Worm (Caenorhabditis elegans): ENCODE data around the gene gtl-1.

DNA sequence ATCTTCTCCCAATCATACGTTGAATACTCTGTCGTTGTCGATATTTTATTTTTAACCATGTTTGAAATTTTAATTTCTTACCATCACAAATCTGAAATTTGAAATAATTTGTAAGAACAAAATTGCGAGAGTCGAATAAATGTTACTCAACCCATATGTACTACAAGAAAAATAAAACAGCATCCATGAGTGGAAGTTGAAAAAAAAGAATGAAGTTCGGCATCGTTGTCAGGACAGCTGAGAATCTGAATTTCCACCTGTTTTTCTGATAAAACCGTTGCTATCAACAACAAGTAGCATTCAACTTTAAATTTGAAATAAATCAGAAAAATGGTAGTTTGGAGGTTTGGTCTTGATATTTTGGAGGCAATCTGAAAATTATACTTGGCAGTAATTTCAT is 35.5 kb downstream of the gtl-1 start, which contains the start of gene C29F4.3:
- TF ChIP-seq ztf-29 (GFP tag; IDR thresholded peaks at IDR 0.05) (no peak), med-1 (GFP tag; optimal IDR thresholded peaks at IDR 0.05; ENCODE audit: insufficient read depth) (no peak), ztf-23 (GFP tag; IDR thresholded peaks at IDR 0.05) (no peak), tab-1 (GFP tag; IDR thresholded peaks at IDR 0.05) (no peak), klf-2 (GFP tag; conservative IDR thresholded peaks at IDR 0.05) (no peak), ref-1 (GFP tag; conservative IDR thresholded peaks at IDR 0.05) (no peak), cog-1 (tag; optimal IDR thresholded peaks at IDR 0.05) (no peak), flt-1 (GFP tag; IDR thresholded peaks at IDR 0.05) (no peak), T22C8.4 (GFP tag; IDR thresholded peaks at IDR 0.05) (no peak)
